Worm (Caenorhabditis elegans): Measurements from ENCODE around the gene C04E12.2.

DNA sequence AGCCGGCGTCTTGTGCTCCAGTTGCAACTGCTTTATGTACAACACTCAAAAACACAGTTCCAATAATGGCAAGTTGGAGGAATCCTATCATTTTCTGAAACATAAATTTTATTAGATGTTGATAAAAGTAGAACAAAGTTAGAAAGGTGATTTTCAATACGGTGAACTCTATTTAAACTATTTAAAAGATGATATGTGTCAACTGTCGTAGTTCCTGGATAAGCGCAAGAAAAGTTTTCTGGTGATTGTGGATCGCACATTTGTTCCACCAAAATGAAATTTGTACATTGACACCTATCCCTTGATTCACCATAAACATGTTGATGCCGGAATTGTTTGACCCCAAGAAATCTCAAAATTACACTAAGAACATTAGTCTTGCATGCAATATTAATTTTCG is 35.9 kb upstream of the C04E12.2 start, which contains the start of gene C17B7.9:
- no peak for TF ChIP-seq elt-2 (tag; optimal IDR thresholded peaks at IDR 0.05)
- no peak for TF ChIP-seq ceh-45 (GFP tag; IDR thresholded peaks at IDR 0.05)
- no peak for TF ChIP-seq nfya-1 (tag; optimal IDR thresholded peaks at IDR 0.05)
- no peak for TF ChIP-seq ama-1 (optimal IDR thresholded peaks at IDR 0.05)
- no peak for TF ChIP-seq F13H6.1 (tag; optimal IDR thresholded peaks at IDR 0.05)
- TF ChIP-seq sdc-2 (tag; optimal IDR thresholded peaks at IDR 0.05): no peak
- TF ChIP-seq dmd-4 (tag; optimal IDR thresholded peaks at IDR 0.05; ENCODE audit: borderline replicate concordance): no peak
- TF ChIP-seq pag-3 (tag; optimal IDR thresholded peaks at IDR 0.05; ENCODE audit: borderline replicate concordance): no peak
